Worm (Caenorhabditis elegans) whole organism, young adult: ENCODE data around the gene atp-4.

ENCODE experiments used
- F10E7.11 ChIP-seq: sonication (generic microtip); optimal IDR thresholded peaks from 2 replicates; lab custom pipeline; 2017; ENCODE audit warnings: mild to moderate bottlenecking, missing genetic modification characterization, moderate library complexity, missing compliant biosample characterization
- F49E8.2 ChIP-seq: sonication (generic microtip); optimal IDR thresholded peaks from 3 replicates; lab custom pipeline; 2017; ENCODE audit warnings: missing genetic modification characterization, mild to moderate bottlenecking, missing compliant biosample characterization, antibody characterized with exemption, moderate library complexity; ENCODE audit not compliant: insufficient read depth
- Y53G8AR.9 ChIP-seq: fragments of 200-800 bp; sonication (Bioruptor generic); conservative IDR thresholded peaks from 2 replicates; pipeline ENCODE4 v1.3.6; 2022; ENCODE audit warnings: missing genetic modification reagents, missing genetic modification characterization, missing compliant biosample characterization
- Y67H2A.10 ChIP-seq: fragments of 200-800 bp; sonication (Bioruptor generic); conservative IDR thresholded peaks from 2 replicates; pipeline ENCODE4 v1.3.6; 2022; ENCODE audit warnings: missing genetic modification reagents, missing genetic modification characterization, missing compliant biosample characterization
- Y95B8A.8 ChIP-seq: fragments of 200-800 bp; sonication (Bioruptor generic); IDR thresholded peaks from 2 replicates; pipeline ENCODE4 v1.3.6; 2022; ENCODE audit warnings: missing genetic modification reagents, missing genetic modification characterization, missing compliant biosample characterization
- ama-1 ChIP-seq, 3 experiments: fragments of 150-350 bp in 1 of 3; sonication (generic microtip) in 2 of 3; optimal IDR thresholded peaks; 2 replicates each; lab custom pipeline; 2014 to 2018; ENCODE audit warnings: missing biosample characterization in 2 of 3, missing genetic modification characterization in 2 of 3, missing genetic modification reagents in 2 of 3
- atf-7 ChIP-seq: sonication (generic microtip); optimal IDR thresholded peaks from 2 replicates; lab custom pipeline; 2017; ENCODE audit warnings: mild to moderate bottlenecking, missing genetic modification characterization, missing compliant biosample characterization
- attf-3 ChIP-seq: fragments of 200-800 bp; sonication (Bioruptor generic); conservative IDR thresholded peaks from 2 replicates; pipeline ENCODE4 v1.3.6; 2022; ENCODE audit warnings: missing genetic modification reagents, missing genetic modification characterization, missing compliant biosample characterization
- attf-5 ChIP-seq: fragments of 200-800 bp; sonication (Bioruptor generic); optimal IDR thresholded peaks from 2 replicates; lab custom pipeline; 2018; ENCODE audit warnings: mild to moderate bottlenecking, missing genetic modification characterization, missing compliant biosample characterization
- attf-6 ChIP-seq: fragments of 200-800 bp; sonication (Bioruptor generic); IDR thresholded peaks from 2 replicates; pipeline ENCODE4 v1.3.6; 2022; ENCODE audit warnings: missing genetic modification reagents, missing genetic modification characterization, missing compliant biosample characterization
- ccch-3 ChIP-seq: fragments of 200-800 bp; sonication (Bioruptor generic); optimal IDR thresholded peaks from 2 replicates; lab custom pipeline; 2018; ENCODE audit warnings: mild to moderate bottlenecking, missing genetic modification characterization, missing compliant biosample characterization
- ceh-27 ChIP-seq: fragments of 200-800 bp; sonication (Bioruptor generic); optimal IDR thresholded peaks from 2 replicates; lab custom pipeline; 2018; ENCODE audit warnings: mild to moderate bottlenecking, missing genetic modification characterization, moderate library complexity, missing compliant biosample characterization
- ceh-58 ChIP-seq: fragments of 200-800 bp; sonication (Bioruptor generic); IDR thresholded peaks from 2 replicates; pipeline ENCODE4 v1.3.6; 2022; ENCODE audit warnings: missing genetic modification characterization, missing compliant biosample characterization
- ceh-79 ChIP-seq: sonication (generic microtip); optimal IDR thresholded peaks from 2 replicates; lab custom pipeline; 2017; ENCODE audit warnings: mild to moderate bottlenecking, missing genetic modification characterization, missing compliant biosample characterization
- chd-7 ChIP-seq: sonication (generic microtip); optimal IDR thresholded peaks from 2 replicates; lab custom pipeline; 2016; ENCODE audit warnings: mild to moderate bottlenecking, missing genetic modification characterization, moderate library complexity, missing compliant biosample characterization
- egrh-3 ChIP-seq: fragments of 200-800 bp; sonication (Bioruptor generic); IDR thresholded peaks from 2 replicates; pipeline ENCODE4 v1.3.6; 2022; ENCODE audit warnings: missing genetic modification reagents, missing genetic modification characterization, missing compliant biosample characterization
- ekl-4 ChIP-seq: fragments of 200-800 bp; sonication (Bioruptor generic); IDR thresholded peaks from 2 replicates; pipeline ENCODE4 v1.3.6; 2022; ENCODE audit warnings: missing genetic modification reagents, missing genetic modification characterization, missing compliant biosample characterization
- ets-4 ChIP-seq: fragments of 200-800 bp; sonication (Bioruptor generic); optimal IDR thresholded peaks from 2 replicates; lab custom pipeline; 2018; ENCODE audit warnings: mild to moderate bottlenecking, missing genetic modification characterization, missing compliant biosample characterization
- him-1 ChIP-seq: sonication (generic microtip); optimal IDR thresholded peaks from 2 replicates; lab custom pipeline; 2016; ENCODE audit warnings: missing genotype, missing genetic modification reagents, missing genetic modification characterization, missing compliant biosample characterization
- hmg-20 ChIP-seq: fragments of 200-800 bp; sonication (Bioruptor generic); IDR thresholded peaks from 2 replicates; pipeline ENCODE4 v1.3.6; 2022; ENCODE audit warnings: missing genetic modification reagents, missing genetic modification characterization, missing compliant biosample characterization
- hsf-1 ChIP-seq: fragments of 200-800 bp; sonication (Bioruptor generic); IDR thresholded peaks from 2 replicates; pipeline ENCODE4 v1.3.6; 2022; ENCODE audit warnings: missing genetic modification reagents, missing genetic modification characterization, missing compliant biosample characterization
- lin-26 ChIP-seq: fragments of 200-800 bp; sonication (Bioruptor generic); IDR thresholded peaks from 2 replicates; pipeline ENCODE4 v1.3.6; 2022; ENCODE audit warnings: missing genetic modification reagents, missing genetic modification characterization, missing compliant biosample characterization
- lin-35 ChIP-seq, 3 experiments: fragments of 150-350 bp in 2 of 3; sonication (generic microtip) in 1 of 3; optimal IDR thresholded peaks; 2 replicates each; lab custom pipeline; 2014 to 2018; ENCODE audit warnings: missing biosample characterization in 3 of 3, missing genetic modification characterization in 3 of 3, missing genetic modification reagents in 3 of 3
- madf-3 ChIP-seq: fragments of 200-800 bp; sonication (Bioruptor generic); IDR thresholded peaks from 2 replicates; pipeline ENCODE4 v1.3.6; 2022; ENCODE audit warnings: missing genetic modification reagents, missing genetic modification characterization, missing compliant biosample characterization
- madf-6 ChIP-seq: fragments of 200-800 bp; sonication (Bioruptor generic); IDR thresholded peaks from 2 replicates; pipeline ENCODE4 v1.3.6; 2022; ENCODE audit warnings: missing genetic modification reagents, missing genetic modification characterization, missing compliant biosample characterization
- mcd-1 ChIP-seq: fragments of 200-800 bp; sonication (Bioruptor generic); IDR thresholded peaks from 2 replicates; pipeline ENCODE4 v1.3.6; 2022; ENCODE audit warnings: missing genetic modification reagents, missing genetic modification characterization, missing compliant biosample characterization
- nfya-2 ChIP-seq: fragments of 200-800 bp; sonication (Bioruptor generic); IDR thresholded peaks from 2 replicates; pipeline ENCODE4 v1.3.6; 2022; ENCODE audit warnings: missing genetic modification reagents, missing genetic modification characterization, missing compliant biosample characterization
- nfyb-1 ChIP-seq: fragments of 200-800 bp; sonication (Bioruptor generic); IDR thresholded peaks from 2 replicates; pipeline ENCODE4 v1.3.6; 2022; ENCODE audit warnings: missing genetic modification reagents, missing genetic modification characterization, missing compliant biosample characterization
- nhr-80 ChIP-seq: sonication (generic microtip); optimal IDR thresholded peaks from 2 replicates; lab custom pipeline; 2016; ENCODE audit warnings: missing genetic modification characterization, missing compliant biosample characterization
- pha-4 ChIP-seq: fragments of 150-350 bp; sonication (generic microtip); optimal IDR thresholded peaks from 2 replicates; lab custom pipeline; 2014; ENCODE audit warnings: missing biosample characterization, missing genetic modification reagents, missing genetic modification characterization
- repo-1 ChIP-seq: sonication (generic microtip); optimal IDR thresholded peaks from 2 replicates; lab custom pipeline; 2017; ENCODE audit warnings: mild to moderate bottlenecking, missing genetic modification characterization, missing compliant biosample characterization
- snpc-1.3 ChIP-seq: sonication (generic microtip); optimal IDR thresholded peaks from 2 replicates; lab custom pipeline; 2017; ENCODE audit warnings: missing genetic modification characterization, mild to moderate bottlenecking, missing compliant biosample characterization, antibody characterized with exemption, moderate library complexity, missing genotype, missing genetic modification reagents; ENCODE audit not compliant: insufficient read depth
- snpc-3.4 ChIP-seq: sonication (generic microtip); optimal IDR thresholded peaks from 2 replicates; lab custom pipeline; 2017; ENCODE audit warnings: missing genetic modification characterization, mild to moderate bottlenecking, missing compliant biosample characterization, antibody characterized with exemption, moderate library complexity, missing genotype, missing genetic modification reagents
- snpc-4 ChIP-seq, 5 experiments: fragments of 150-350 bp in 1 of 5; sonication (generic microtip) in 4 of 5; optimal IDR thresholded peaks; 2 replicates each; lab custom pipeline; 2014 to 2018; ENCODE audit warnings: missing genetic modification characterization in 5 of 5, missing biosample characterization in 3 of 5, antibody characterized with exemption in 2 of 5, mild to moderate bottlenecking in 2 of 5, missing compliant biosample characterization in 2 of 5, missing genotype in 2 of 5, moderate library complexity in 2 of 5, missing genetic modification reagents in 1 of 5
- xnd-1 ChIP-seq: sonication (generic microtip); optimal IDR thresholded peaks from 2 replicates; lab custom pipeline; 2016; ENCODE audit warnings: missing genotype, missing genetic modification reagents, missing genetic modification characterization, missing compliant biosample characterization
- zfh-2 ChIP-seq: fragments of 200-800 bp; sonication (Bioruptor generic); conservative IDR thresholded peaks from 2 replicates; pipeline ENCODE4 v1.3.6; 2022; ENCODE audit warnings: missing genetic modification reagents, missing genetic modification characterization, missing compliant biosample characterization
- zim-3 ChIP-seq: sonication (generic microtip); optimal IDR thresholded peaks from 2 replicates; lab custom pipeline; 2017; ENCODE audit warnings: mild to moderate bottlenecking, missing genetic modification characterization, moderate library complexity, missing compliant biosample characterization

The atp-4 gene

DNA sequence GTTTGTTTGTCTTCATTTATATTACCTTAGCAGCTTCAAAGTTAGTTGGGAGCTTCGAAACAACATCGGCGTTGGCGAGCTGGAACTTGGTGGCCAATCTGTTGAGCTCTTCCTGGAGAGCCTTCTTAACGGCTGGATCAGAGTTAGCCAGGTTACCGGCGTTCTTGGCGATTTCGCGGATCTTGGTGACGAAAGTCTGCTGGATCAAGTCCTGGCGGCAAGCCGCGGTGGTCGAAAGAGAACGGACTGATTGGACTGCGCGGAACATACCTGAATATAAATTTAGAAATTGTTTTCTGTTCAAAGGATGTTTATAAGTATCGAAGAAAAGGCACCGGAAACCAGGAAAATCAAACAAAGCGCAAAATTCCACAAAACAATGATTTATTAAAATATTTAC is at the start of gene atp-4:
Gene atp-4, minus strand, starts transcription at position 270 of the 400 bp plus-strand sequence.
- TF ChIP-seq atf-7: no peak
- no peak for TF ChIP-seq ama-1 (optimal IDR thresholded peaks at IDR 0.05; lab: Kevin White, UChicago)
- peak in 1 of 2 experiments; percentile 20 for TF ChIP-seq ama-1 (GFP tag; optimal IDR thresholded peaks at IDR 0.05; lab: Kevin White, UChicago)
- peak; percentile 63 for TF ChIP-seq zfh-2
- no peak for TF ChIP-seq ceh-79 (tag; lab: Kevin White, UChicago)
- peak; percentile 34; the same call in 1 of the 2 replicates for TF ChIP-seq ekl-4 (GFP tag; lab: Robert Waterston, UW)
- TF ChIP-seq madf-3 (GFP tag; lab: Robert Waterston, UW): peak; percentile 74; the same call in 1 of the 2 replicates
- 0 out of 2 replicates have a peak, but pooled peaks have one; percentile 24 for TF ChIP-seq attf-3 (GFP tag; lab: Robert Waterston, UW)
- TF ChIP-seq nfyb-1 (GFP tag; lab: Robert Waterston, UW): peak; percentile 12; the same call in 1 of the 2 replicates
- no peak for TF ChIP-seq ets-4 (GFP tag; lab: Kevin White, UChicago)
- no peak for TF ChIP-seq snpc-1.3 (tag; lab: Kevin White, UChicago)
- peak; percentile 46; the same call in 1 of the 2 replicates for TF ChIP-seq lin-26 (GFP tag; lab: Robert Waterston, UW)
- no peak for TF ChIP-seq ceh-27
- TF ChIP-seq Y95B8A.8 (GFP tag; lab: Robert Waterston, UW): 0 out of 2 replicates have a peak, but pooled peaks have one; percentile 24
- TF ChIP-seq hmg-20 (GFP tag; lab: Robert Waterston, UW): no peak
- TF ChIP-seq xnd-1 (tag; lab: Kevin White, UChicago): no peak
- TF ChIP-seq chd-7 (tag; lab: Kevin White, UChicago): peak; percentile 20
- 0 out of 2 replicates have a peak, but pooled peaks have one; percentile 50 for TF ChIP-seq Y53G8AR.9 (GFP tag; lab: Robert Waterston, UW)
- TF ChIP-seq mcd-1 (GFP tag; lab: Robert Waterston, UW): no peak
- peak; percentile 39 for TF ChIP-seq egrh-3
- 0 out of 2 replicates have a peak, but pooled peaks have one; percentile 15 for TF ChIP-seq attf-6 (GFP tag; lab: Robert Waterston, UW)
- peak; percentile 69; the same call in 1 of the 2 replicates for TF ChIP-seq hsf-1 (GFP tag; lab: Robert Waterston, UW)
- TF ChIP-seq madf-6 (GFP tag; lab: Robert Waterston, UW): peak; percentile 48; the same call in 1 of the 2 replicates
- peak; percentile 20 for TF ChIP-seq zim-3 (tag; lab: Kevin White, UChicago)
- no peak for TF ChIP-seq F49E8.2 (tag; lab: Kevin White, UChicago)
- no peak for TF ChIP-seq snpc-3.4 (tag; lab: Kevin White, UChicago)
- TF ChIP-seq Y67H2A.10 (GFP tag; lab: Robert Waterston, UW): no peak
- TF ChIP-seq, all 124 proteins: peak for 15

DNA sequence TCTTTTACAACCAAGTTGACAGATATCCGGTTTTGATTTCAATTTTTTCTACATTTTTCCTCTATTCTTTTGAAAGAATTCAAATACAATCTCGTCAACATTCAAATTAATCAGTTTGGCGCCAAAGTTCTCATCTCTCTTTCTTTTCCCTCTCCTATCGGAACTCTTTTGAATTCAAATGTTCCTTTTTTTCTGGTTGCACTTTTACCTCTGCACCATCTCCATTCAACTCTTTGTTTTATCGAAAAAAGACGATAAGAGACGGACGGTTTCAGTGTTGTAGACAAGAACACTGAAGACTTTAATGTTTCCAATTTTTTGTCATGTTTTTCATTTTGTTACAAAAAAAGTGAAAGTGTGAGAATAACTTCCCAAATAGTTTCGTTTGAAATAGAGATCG is 49.1 kb upstream of the atp-4 start:
- TF ChIP-seq attf-5 (GFP tag; lab: Kevin White, UChicago): peak; percentile 11
- TF ChIP-seq pha-4 (tag; lab: Kevin White, UChicago): no peak
- peak; percentile 90 for TF ChIP-seq nhr-80 (tag; lab: Kevin White, UChicago)

DNA sequence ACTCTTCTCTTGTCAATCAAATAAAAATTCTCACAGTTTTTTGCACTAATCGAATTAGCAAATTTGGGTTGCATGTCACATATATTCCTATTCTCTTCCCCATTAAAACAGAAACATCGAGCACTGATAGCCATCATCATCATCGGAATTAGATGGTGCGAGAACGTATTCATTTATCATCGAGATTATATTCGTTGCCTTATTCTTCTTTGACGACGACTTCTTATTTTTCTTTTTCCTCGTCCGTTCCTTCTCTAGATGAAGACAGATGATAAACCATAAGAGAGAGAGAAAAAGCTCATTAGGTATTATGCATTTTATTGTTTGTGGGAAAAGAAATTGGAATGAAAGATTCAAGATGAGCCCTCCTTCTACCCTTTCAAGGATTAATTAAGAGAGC is 44.3 kb upstream of the atp-4 start:
- TF ChIP-seq attf-6 (GFP tag; lab: Robert Waterston, UW) (no peak), him-1 (tag; lab: Kevin White, UChicago) (no peak), repo-1 (no peak), F10E7.11 (tag; lab: Kevin White, UChicago) (no peak), ccch-3 (GFP tag; lab: Kevin White, UChicago) (no peak), nfya-2 (no peak), Y95B8A.8 (GFP tag; lab: Robert Waterston, UW) (no peak), ceh-58 (GFP tag; lab: Robert Waterston, UW) (no peak), lin-35 (GFP tag; optimal IDR thresholded peaks at IDR 0.05; lab: Kevin White, UChicago) (no peak), snpc-4 (GFP tag; optimal IDR thresholded peaks at IDR 0.05; lab: Kevin White, UChicago) (no peak), snpc-4 (tag; optimal IDR thresholded peaks at IDR 0.05; lab: Kevin White, UChicago) (no peak)
